Fruit fly (Drosophila melanogaster) whole organism, wandering third instar larva: ENCODE results near the gene CG2224.

Experiments
- CG9705 ChIP-seq: fragments of 200-800 bp; sonication (Bioruptor generic); optimal IDR thresholded peaks from 2 replicates; lab custom pipeline; 2018; ENCODE audit warnings: missing biosample characterization, mild to moderate bottlenecking, missing genetic modification characterization
- Myc ChIP-seq: fragments of >200 bp; optimal IDR thresholded peaks from 2 replicates; lab custom pipeline; 2017
- dl ChIP-seq, 2 experiments: fragments of 175-275, 200-275 bp in 1 of 2; fragments of 200-275 bp in 1 of 2; sonication (Bioruptor generic); optimal IDR thresholded peaks; lab custom pipeline; 2018; ENCODE audit warnings: mild to moderate bottlenecking in 2 of 2, missing biosample characterization in 2 of 2, missing genetic modification characterization in 2 of 2, moderate library complexity in 2 of 2; ENCODE audit not compliant: partially characterized antibody in 2 of 2, insufficient read depth in 1 of 2
- fru ChIP-seq: fragments of 200-800 bp; sonication (Bioruptor generic); optimal IDR thresholded peaks from 3 replicates; lab custom pipeline; 2016; ENCODE audit warnings: missing biosample characterization, mild to moderate bottlenecking, missing genetic modification characterization
- h ChIP-seq: fragments of 200-800 bp; sonication (Bioruptor generic); optimal IDR thresholded peaks from 3 replicates; lab custom pipeline; 2016; ENCODE audit warnings: missing biosample characterization, mild to moderate bottlenecking, missing genetic modification characterization
- psq ChIP-seq: fragments of 200-800 bp; sonication (Bioruptor generic); optimal IDR thresholded peaks from 3 replicates; lab custom pipeline; 2017; ENCODE audit warnings: missing biosample characterization, mild to moderate bottlenecking, missing genetic modification characterization, moderate library complexity
- rgr ChIP-seq: fragments of 200-800 bp; sonication (Bioruptor generic); optimal IDR thresholded peaks from 3 replicates; lab custom pipeline; 2016; ENCODE audit warnings: missing biosample characterization, mild to moderate bottlenecking, missing genetic modification characterization
- usp ChIP-seq: fragments of >200 bp; optimal IDR thresholded peaks from 2 replicates; lab custom pipeline; 2017; ENCODE audit warnings: missing biosample characterization, missing genetic modification characterization

DNA sequence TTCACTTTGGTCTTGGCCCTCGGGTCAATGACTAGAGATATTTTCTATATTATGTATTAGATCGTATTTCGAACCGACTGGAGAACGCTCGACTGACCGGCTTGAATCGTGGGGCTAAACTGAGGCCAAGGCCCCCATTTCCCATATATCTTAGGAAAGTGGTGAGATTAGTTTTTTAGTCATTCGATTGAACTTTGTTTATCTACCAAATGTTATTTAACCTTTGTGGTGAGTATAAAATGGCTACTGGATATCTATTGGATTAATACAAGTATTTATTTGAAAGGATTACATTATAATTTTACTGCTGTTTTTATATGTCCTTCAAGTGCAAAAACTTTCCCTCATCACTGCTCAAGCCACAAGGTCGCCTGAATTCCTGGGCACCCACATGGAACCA is 44.3 kb upstream of the CG2224 start, which contains the start of gene CG31371:
- TF ChIP-seq h: no peak
- TF ChIP-seq usp: no peak
- no peak for TF ChIP-seq psq (GFP tag; lab: Kevin White, UChicago)
- TF ChIP-seq rgr (GFP tag; lab: Kevin White, UChicago): no peak
- TF ChIP-seq CG9705 (GFP tag; lab: Kevin White, UChicago): no peak
- no peak for TF ChIP-seq fru (GFP tag; lab: Kevin White, UChicago)
- no peak for TF ChIP-seq dl (GFP tag; optimal IDR thresholded peaks at IDR 0.05; lab: Kevin White, UChicago; ENCODE audit: insufficient read depth in 1 of 2, partially characterized antibody in 2 of 2)
- no peak for TF ChIP-seq Myc (lab: Kevin White, UChicago)
